Fruit fly (Drosophila melanogaster) whole organism, pupa: ENCODE data around the gene Kmn2.

ENCODE experiments used
- CG10348 ChIP-seq: fragments of 200-800 bp; sonication (Bioruptor generic); IDR thresholded peaks from 2 replicates; pipeline ENCODE4 v1.3.6; 2022; ENCODE audit warnings: missing biosample characterization, missing genetic modification characterization
- CG12605 ChIP-seq: fragments of 200-800 bp; sonication (Bioruptor generic); IDR thresholded peaks from 2 replicates; pipeline ENCODE4 v1.3.6; 2022; ENCODE audit warnings: missing biosample characterization, missing genetic modification characterization
- CG13204 ChIP-seq: fragments of 200-800 bp; sonication (Bioruptor generic); optimal IDR thresholded peaks from 2 replicates; lab custom pipeline; 2018; ENCODE audit warnings: missing biosample characterization, mild to moderate bottlenecking, missing genetic modification characterization, moderate library complexity
- CG14655 ChIP-seq: fragments of 200-800 bp; sonication (Bioruptor generic); optimal IDR thresholded peaks from 3 replicates; lab custom pipeline; 2017; ENCODE audit warnings: mild to moderate bottlenecking, missing biosample characterization, missing genetic modification reagents, missing genetic modification characterization
- CG15710 ChIP-seq: fragments of 200-800 bp; sonication (Bioruptor generic); optimal IDR thresholded peaks from 2 replicates; lab custom pipeline; 2018; ENCODE audit warnings: missing biosample characterization, mild to moderate bottlenecking, missing genetic modification characterization, moderate library complexity
- CG17806 ChIP-seq: fragments of 200-800 bp; sonication (Bioruptor generic); optimal IDR thresholded peaks from 2 replicates; lab custom pipeline; 2018; ENCODE audit warnings: missing biosample characterization, mild to moderate bottlenecking, missing genetic modification characterization, moderate library complexity
- CG32121 ChIP-seq: fragments of 200-800 bp; sonication (Bioruptor generic); IDR thresholded peaks from 2 replicates; pipeline ENCODE4 v1.3.6; 2022; ENCODE audit warnings: missing biosample characterization, missing genetic modification characterization
- CG34367 ChIP-seq: fragments of 200-800 bp; sonication (Bioruptor generic); optimal IDR thresholded peaks from 2 replicates; lab custom pipeline; 2018; ENCODE audit warnings: missing biosample characterization, mild to moderate bottlenecking, missing genetic modification characterization
- CG4496 ChIP-seq: fragments of 200-800 bp; sonication (Bioruptor generic); IDR thresholded peaks from 3 replicates; pipeline ENCODE4 v1.3.6; 2022; ENCODE audit warnings: missing biosample characterization, missing genetic modification characterization
- CG8159 ChIP-seq: fragments of 200-800 bp; sonication (Bioruptor generic); optimal IDR thresholded peaks from 3 replicates; lab custom pipeline; 2018; ENCODE audit warnings: missing biosample characterization, mild to moderate bottlenecking, missing genetic modification characterization, moderate library complexity
- CG8301 ChIP-seq: fragments of 200-800 bp; sonication (Bioruptor generic); optimal IDR thresholded peaks from 2 replicates; lab custom pipeline; 2018; ENCODE audit warnings: missing biosample characterization, mild to moderate bottlenecking, missing genetic modification characterization
- CG9948 ChIP-seq: fragments of 200-800 bp; sonication (Bioruptor generic); optimal IDR thresholded peaks from 2 replicates; lab custom pipeline; 2018; ENCODE audit warnings: missing biosample characterization, mild to moderate bottlenecking, missing genetic modification characterization, moderate library complexity
- D1 ChIP-seq: fragments of 200-800 bp; sonication (Bioruptor generic); optimal IDR thresholded peaks from 2 replicates; lab custom pipeline; 2018; ENCODE audit warnings: missing biosample characterization, mild to moderate bottlenecking, missing genetic modification characterization, moderate library complexity
- EcR ChIP-seq: fragments of 200-800 bp; sonication (Bioruptor generic); optimal IDR thresholded peaks from 3 replicates; lab custom pipeline; 2019; ENCODE audit warnings: missing biosample characterization, missing genetic modification characterization, mild to moderate bottlenecking, moderate library complexity, missing genetic modification reagents
- Ets98B ChIP-seq: fragments of 200-800 bp; sonication (Bioruptor generic); IDR thresholded peaks from 2 replicates; pipeline ENCODE4 v1.3.6; 2022; ENCODE audit warnings: missing biosample characterization, missing genetic modification characterization
- Pif1A ChIP-seq: fragments of 200-800 bp; sonication (Bioruptor generic); optimal IDR thresholded peaks from 3 replicates; lab custom pipeline; 2016; ENCODE audit warnings: missing biosample characterization, missing genetic modification characterization
- Pif1B ChIP-seq: fragments of 200-800 bp; sonication (Bioruptor generic); optimal IDR thresholded peaks from 3 replicates; lab custom pipeline; 2016; ENCODE audit warnings: missing biosample characterization, missing genetic modification characterization
- Snoo ChIP-seq: fragments of 200-800 bp; sonication (Bioruptor generic); optimal IDR thresholded peaks from 3 replicates; lab custom pipeline; 2017; ENCODE audit warnings: missing biosample characterization, mild to moderate bottlenecking, missing genetic modification characterization, inconsistent platforms
- fd96Ca ChIP-seq: fragments of 200-800 bp; sonication (Bioruptor generic); IDR thresholded peaks from 3 replicates; pipeline ENCODE4 v1.3.6; 2022; ENCODE audit warnings: missing biosample characterization, missing genetic modification characterization
- gl ChIP-seq: fragments of 200-800 bp; sonication (Bioruptor generic); optimal IDR thresholded peaks from 2 replicates; lab custom pipeline; 2018; ENCODE audit warnings: missing biosample characterization, mild to moderate bottlenecking, missing genetic modification characterization
- rn ChIP-seq: fragments of 200-800 bp; sonication (Bioruptor generic); IDR thresholded peaks from 2 replicates; pipeline ENCODE4 v1.3.6; 2022; ENCODE audit warnings: missing biosample characterization, missing genetic modification characterization

Gene Kmn2

dm6 chr3R:7957008-7957407, 44.1 kb downstream of the Kmn2 start:
- TF ChIP-seq CG8301 (tag; lab: Kevin White, UChicago) (no peak), CG8159 (no peak), gl (tag; lab: Kevin White, UChicago) (no peak), CG32121 (GFP tag; lab: Robert Waterston, UW) (no peak), CG13204 (GFP tag; lab: Kevin White, UChicago) (no peak), CG14655 (GFP tag; lab: Kevin White, UChicago) (no peak), Ets98B (GFP tag; lab: Robert Waterston, UW) (no peak), Pif1A (GFP tag; lab: Kevin White, UChicago) (no peak), CG12605 (GFP tag; lab: Robert Waterston, UW) (no peak), fd96Ca (GFP tag; lab: Robert Waterston, UW) (no peak; the same call in 2 of the 3 replicates), CG34367 (tag; lab: Kevin White, UChicago) (no peak), D1 (no peak), CG15710 (tag; lab: Kevin White, UChicago) (no peak), CG4496 (GFP tag; lab: Robert Waterston, UW) (no peak), Pif1B (GFP tag; lab: Kevin White, UChicago) (no peak), EcR (no peak), Snoo (tag; lab: Kevin White, UChicago) (no peak), rn (GFP tag; lab: Robert Waterston, UW) (no peak), CG17806 (tag; lab: Kevin White, UChicago) (no peak), CG10348 (no peak)

- TF ChIP-seq CG4496 (GFP tag; lab: Robert Waterston, UW): no peak
- peak; percentile 10 for TF ChIP-seq CG13204 (GFP tag; lab: Kevin White, UChicago)
Observed at dm6 chr3R:7954477-7954876, 46.6 kb downstream of the Kmn2 start.

- TF ChIP-seq CG34367 (tag; lab: Kevin White, UChicago) (peak; percentile 22), CG32121 (GFP tag; lab: Robert Waterston, UW) (no peak), Pif1A (GFP tag; lab: Kevin White, UChicago) (peak; percentile 23), EcR (peak; percentile 96), fd96Ca (GFP tag; lab: Robert Waterston, UW) (no peak), gl (tag; lab: Kevin White, UChicago) (no peak), Ets98B (GFP tag; lab: Robert Waterston, UW) (no peak), Pif1B (GFP tag; lab: Kevin White, UChicago) (no peak), CG10348 (no peak), Snoo (tag; lab: Kevin White, UChicago) (no peak), CG14655 (GFP tag; lab: Kevin White, UChicago) (peak; percentile 60), CG12605 (GFP tag; lab: Robert Waterston, UW) (no peak), D1 (peak; percentile 32), rn (GFP tag; lab: Robert Waterston, UW) (no peak), CG4496 (GFP tag; lab: Robert Waterston, UW) (0 out of 3 replicates have a peak, but pooled peaks have one; percentile 44), CG15710 (tag; lab: Kevin White, UChicago) (peak; percentile 54), CG9948 (peak; percentile 62), CG8159 (peak; percentile 75), CG17806 (tag; lab: Kevin White, UChicago) (peak; percentile 68), CG8301 (tag; lab: Kevin White, UChicago) (peak; percentile 16), CG13204 (GFP tag; lab: Kevin White, UChicago) (no peak)
Observed at dm6 chr3R:7953041-7953788, 47.9 kb downstream of the Kmn2 start.
